Worm (Caenorhabditis elegans) whole organism, L3 larva: Measurements from ENCODE around the gene cec-5.

ENCODE experiments used
- R02D3.7 ChIP-seq: fragments of 150-350 bp; optimal IDR thresholded peaks from 2 replicates; lab custom pipeline; 2014; ENCODE audit warnings: missing biosample characterization, missing genetic modification characterization
- ZK546.5 ChIP-seq: sonication (generic microtip); optimal IDR thresholded peaks from 2 replicates; lab custom pipeline; 2017; ENCODE audit warnings: missing biosample characterization, missing genetic modification characterization
- aly-2 ChIP-seq: fragments of 150-350 bp; optimal IDR thresholded peaks from 2 replicates; lab custom pipeline; 2014; ENCODE audit warnings: missing biosample characterization, missing genetic modification characterization
- ceh-16 ChIP-seq: sonication (generic microtip); optimal IDR thresholded peaks from 2 replicates; lab custom pipeline; 2017; ENCODE audit warnings: missing biosample characterization, missing genetic modification characterization
- ceh-28 ChIP-seq: fragments of 150-350 bp; optimal IDR thresholded peaks from 2 replicates; lab custom pipeline; 2014; ENCODE audit warnings: missing biosample characterization, missing genetic modification reagents, missing genetic modification characterization
- ceh-9 ChIP-seq: sonication (generic microtip); optimal IDR thresholded peaks from 2 replicates; lab custom pipeline; 2018; ENCODE audit warnings: missing biosample characterization, missing genetic modification characterization
- daf-12 ChIP-seq: fragments of 150-350 bp; optimal IDR thresholded peaks from 2 replicates; lab custom pipeline; 2014; ENCODE audit warnings: missing biosample characterization, missing genetic modification reagents, missing genetic modification characterization
- egl-27 ChIP-seq: sonication (generic microtip); optimal IDR thresholded peaks from 4 replicates; lab custom pipeline; 2017; ENCODE audit warnings: missing biosample characterization, missing genetic modification reagents, missing genetic modification characterization
- egl-5 ChIP-seq: fragments of 150-350 bp; optimal IDR thresholded peaks from 2 replicates; lab custom pipeline; 2017; ENCODE audit warnings: missing biosample characterization, missing genetic modification reagents, missing genetic modification characterization, inconsistent platforms
- elt-1 ChIP-seq: fragments of 150-350 bp; optimal IDR thresholded peaks from 2 replicates; lab custom pipeline; 2014; ENCODE audit warnings: missing biosample characterization, missing genetic modification characterization
- elt-2 ChIP-seq: sonication (generic microtip); optimal IDR thresholded peaks from 2 replicates; lab custom pipeline; 2016; ENCODE audit warnings: missing genetic modification reagents, mild to moderate bottlenecking, missing genetic modification characterization, missing compliant biosample characterization
- fkh-10 ChIP-seq: sonication (generic microtip); optimal IDR thresholded peaks from 2 replicates; lab custom pipeline; 2017; ENCODE audit warnings: missing biosample characterization, missing genetic modification reagents, missing genetic modification characterization
- hmg-11 ChIP-seq: sonication (generic microtip); optimal IDR thresholded peaks from 2 replicates; lab custom pipeline; 2016; ENCODE audit warnings: missing genetic modification characterization, missing compliant biosample characterization
- jun-1 ChIP-seq: fragments of 150-350 bp; optimal IDR thresholded peaks from 2 replicates; lab custom pipeline; 2014; ENCODE audit warnings: missing biosample characterization, missing genetic modification reagents, missing genetic modification characterization
- lin-15B ChIP-seq: fragments of 150-350 bp; optimal IDR thresholded peaks from 2 replicates; lab custom pipeline; 2014; ENCODE audit warnings: missing biosample characterization, missing genetic modification characterization
- lin-39 ChIP-seq: fragments of 150-350 bp; optimal IDR thresholded peaks from 2 replicates; lab custom pipeline; 2018; ENCODE audit warnings: missing biosample characterization, missing genetic modification reagents, missing genetic modification characterization
- lsy-12 ChIP-seq: sonication (generic microtip); optimal IDR thresholded peaks from 2 replicates; lab custom pipeline; 2016; ENCODE audit warnings: mild to moderate bottlenecking, missing genetic modification characterization, missing compliant biosample characterization
- mml-1 ChIP-seq: fragments of 150-350 bp; sonication (generic microtip); optimal IDR thresholded peaks from 3 replicates; lab custom pipeline; 2014; ENCODE audit warnings: missing biosample characterization, missing genetic modification characterization
- nfya-1 ChIP-seq: sonication (generic microtip); optimal IDR thresholded peaks from 2 replicates; lab custom pipeline; 2017; ENCODE audit warnings: missing genetic modification characterization, mild to moderate bottlenecking, missing compliant biosample characterization, antibody characterized with exemption, moderate library complexity; ENCODE audit not compliant: insufficient read depth
- nhr-11 ChIP-seq: fragments of 150-350 bp; optimal IDR thresholded peaks from 2 replicates; lab custom pipeline; 2014; ENCODE audit warnings: missing biosample characterization, missing genetic modification characterization
- nhr-12 ChIP-seq: fragments of 150-350 bp; optimal IDR thresholded peaks from 2 replicates; lab custom pipeline; 2014; ENCODE audit warnings: missing biosample characterization, missing genetic modification characterization
- nhr-23 ChIP-seq: fragments of 150-350 bp; optimal IDR thresholded peaks from 2 replicates; lab custom pipeline; 2014; ENCODE audit warnings: missing biosample characterization, missing genetic modification reagents, missing genetic modification characterization
- nhr-237 ChIP-seq: fragments of 150-350 bp; optimal IDR thresholded peaks from 2 replicates; lab custom pipeline; 2014; ENCODE audit warnings: missing biosample characterization, missing genetic modification characterization
- nhr-25 ChIP-seq: sonication (generic microtip); optimal IDR thresholded peaks from 2 replicates; lab custom pipeline; 2017; ENCODE audit warnings: missing biosample characterization, missing genetic modification characterization
- nhr-28 ChIP-seq: fragments of 150-350 bp; optimal IDR thresholded peaks from 2 replicates; lab custom pipeline; 2014; ENCODE audit warnings: missing biosample characterization, missing genetic modification characterization
- nhr-76 ChIP-seq: fragments of 150-350 bp; sonication (generic microtip); optimal IDR thresholded peaks from 5 replicates; lab custom pipeline; 2014; ENCODE audit warnings: missing biosample characterization, missing genetic modification characterization
- nhr-77 ChIP-seq: fragments of 150-350 bp; optimal IDR thresholded peaks from 2 replicates; lab custom pipeline; 2014; ENCODE audit warnings: missing biosample characterization, missing genetic modification characterization
- pha-4 ChIP-seq: fragments of 150-350 bp; optimal IDR thresholded peaks from 2 replicates; lab custom pipeline; 2014; ENCODE audit warnings: missing biosample characterization, missing genetic modification reagents, missing genetic modification characterization
- pqm-1 ChIP-seq: fragments of 150-350 bp; optimal IDR thresholded peaks from 2 replicates; lab custom pipeline; 2017; ENCODE audit warnings: missing biosample characterization, missing genetic modification characterization, inconsistent platforms
- sea-2 ChIP-seq: fragments of 150-350 bp; sonication (generic microtip); optimal IDR thresholded peaks from 4 replicates; lab custom pipeline; 2014; ENCODE audit warnings: missing biosample characterization, missing genetic modification reagents, missing genetic modification characterization
- skn-1 ChIP-seq: fragments of 150-350 bp; optimal IDR thresholded peaks from 2 replicates; lab custom pipeline; 2014; ENCODE audit warnings: missing biosample characterization, missing genetic modification characterization
- snpc-4 ChIP-seq: fragments of 150-350 bp; optimal IDR thresholded peaks from 2 replicates; lab custom pipeline; 2014; ENCODE audit warnings: missing biosample characterization, missing genetic modification characterization
- unc-39 ChIP-seq: sonication (generic microtip); optimal IDR thresholded peaks from 4 replicates; lab custom pipeline; 2017; ENCODE audit warnings: missing biosample characterization, missing genetic modification characterization
- unc-62 ChIP-seq: fragments of 150-350 bp; sonication (generic microtip); optimal IDR thresholded peaks from 4 replicates; lab custom pipeline; 2014; ENCODE audit warnings: missing biosample characterization, missing genetic modification reagents, missing genetic modification characterization
- zag-1 ChIP-seq: fragments of 150-350 bp; optimal IDR thresholded peaks from 2 replicates; lab custom pipeline; 2014; ENCODE audit warnings: missing biosample characterization, missing genetic modification characterization

The cec-5 gene

ce11 chrIV:7580062-7580614, at the start of gene cec-5, which contains the start of gene nol-10:
Gene cec-5, minus strand, starts transcription at chrIV:7580112.
Gene nol-10, plus strand, starts transcription at chrIV:7580597.
- TF ChIP-seq pha-4 (tag; lab: Kevin White, UChicago) (peak; percentile 88), nhr-28 (tag; lab: Kevin White, UChicago) (no peak), zag-1 (tag; lab: Kevin White, UChicago) (no peak), pqm-1 (peak; percentile 27), lin-15B (tag; lab: Kevin White, UChicago) (peak; percentile 93), ceh-28 (tag; lab: Kevin White, UChicago) (peak; percentile 43), skn-1 (tag; lab: Kevin White, UChicago) (no peak), hmg-11 (peak; percentile 85), R02D3.7 (peak; percentile 13), nhr-11 (no peak), lsy-12 (tag; lab: Kevin White, UChicago) (peak; percentile 27), mml-1 (tag; lab: Kevin White, UChicago) (no peak), nhr-25 (tag; lab: Kevin White, UChicago) (peak; percentile 79), nhr-76 (tag; lab: Kevin White, UChicago) (no peak), egl-5 (tag; lab: Kevin White, UChicago) (peak; percentile 83), jun-1 (tag; lab: Kevin White, UChicago) (peak; percentile 51), nhr-12 (no peak), unc-62 (GFP tag; lab: Kevin White, UChicago) (no peak), fkh-10 (GFP tag; lab: Kevin White, UChicago) (no peak), nfya-1 (peak; percentile 95), nhr-237 (tag; lab: Kevin White, UChicago) (no peak), egl-27 (tag; lab: Kevin White, UChicago) (peak; percentile 19), snpc-4 (tag; lab: Kevin White, UChicago) (peak; percentile 66), nhr-23 (tag; lab: Kevin White, UChicago) (peak; percentile 74), elt-2 (tag; lab: Kevin White, UChicago) (peak; percentile 61), lin-39 (tag; lab: Kevin White, UChicago) (peak; percentile 88)

ce11 chrIV:7628942-7629341, 49.0 kb upstream of the cec-5 start, which contains the start of gene F45E4.5:
Gene F45E4.5, minus strand, starts transcription at chrIV:7629042.
- TF ChIP-seq ceh-9 (tag; lab: Kevin White, UChicago) (no peak), nhr-12 (no peak), aly-2 (tag; lab: Kevin White, UChicago) (no peak), elt-1 (tag; lab: Kevin White, UChicago) (no peak), lsy-12 (tag; lab: Kevin White, UChicago) (no peak), unc-39 (tag; lab: Kevin White, UChicago) (no peak), daf-12 (tag; lab: Kevin White, UChicago) (no peak), ceh-16 (no peak), sea-2 (GFP tag; lab: Kevin White, UChicago) (no peak), nhr-77 (tag; lab: Kevin White, UChicago) (no peak), nhr-76 (tag; lab: Kevin White, UChicago) (no peak)
- TF ChIP-seq, all 47 proteins: peak for 0

- TF ChIP-seq nfya-1 (peak; percentile 36), nhr-28 (tag; lab: Kevin White, UChicago) (no peak), mml-1 (tag; lab: Kevin White, UChicago) (no peak), fkh-10 (GFP tag; lab: Kevin White, UChicago) (peak; percentile 63), elt-1 (tag; lab: Kevin White, UChicago) (no peak), aly-2 (tag; lab: Kevin White, UChicago) (peak; percentile 50), pqm-1 (no peak), ceh-16 (no peak)
- TF ChIP-seq, all 47 proteins: peak for 3
Observed at ce11 chrIV:7623868-7624267, 44.0 kb upstream of the cec-5 start.

- no peak for TF ChIP-seq R02D3.7
- no peak for TF ChIP-seq ceh-9 (tag; lab: Kevin White, UChicago)
- no peak for TF ChIP-seq nhr-25 (tag; lab: Kevin White, UChicago)
- no peak for TF ChIP-seq ZK546.5 (tag; lab: Kevin White, UChicago)
- TF ChIP-seq unc-39 (tag; lab: Kevin White, UChicago): no peak
- no peak for TF ChIP-seq lin-39 (tag; lab: Kevin White, UChicago)
- TF ChIP-seq unc-62 (GFP tag; lab: Kevin White, UChicago): no peak
- no peak for TF ChIP-seq nhr-237 (tag; lab: Kevin White, UChicago)
- TF ChIP-seq zag-1 (tag; lab: Kevin White, UChicago): no peak
- TF ChIP-seq snpc-4 (tag; lab: Kevin White, UChicago): no peak
- TF ChIP-seq, all 47 proteins: peak for 0
Observed at ce11 chrIV:7623078-7623477, 43.2 kb upstream of the cec-5 start.
